Fruit fly (Drosophila melanogaster): ENCODE results near the gene CG42324.

- no peak for TF ChIP-seq pan (optimal IDR thresholded peaks at IDR 0.05)
- no peak for TF ChIP-seq usp (GFP tag; optimal IDR thresholded peaks at IDR 0.05)
- no peak for TF ChIP-seq EcR (GFP tag; optimal IDR thresholded peaks at IDR 0.05)
- TF ChIP-seq psq (optimal IDR thresholded peaks at IDR 0.05): no peak
Measured at dm6 chr3L:3469709-3470108, 2.5 kb upstream of the CG42324 start.
